Fruit fly (Drosophila melanogaster) whole organism, embryonic: ENCODE results near the gene CG15536.

Source experiments
- CG30020 ChIP-seq: fragments of 200-800 bp; optimal IDR thresholded peaks from 2 replicates; lab custom pipeline; 2019; ENCODE audit warnings: missing biosample characterization, mild to moderate bottlenecking, missing genetic modification characterization, moderate library complexity
- CG6654 ChIP-seq: fragments of 200-800 bp; sonication (Bioruptor generic); optimal IDR thresholded peaks from 2 replicates; lab custom pipeline; 2017; ENCODE audit warnings: missing biosample characterization, mild to moderate bottlenecking, missing genetic modification characterization
- CG7556 ChIP-seq: fragments of 200-800 bp; sonication (Bioruptor generic); optimal IDR thresholded peaks from 2 replicates; lab custom pipeline; 2017; ENCODE audit warnings: missing biosample characterization, mild to moderate bottlenecking, missing genetic modification characterization
- NC2β ChIP-seq: fragments of 200-800 bp; sonication (Bioruptor generic); optimal IDR thresholded peaks from 2 replicates; lab custom pipeline; 2016; ENCODE audit warnings: missing biosample characterization, missing genetic modification characterization
- ken ChIP-seq: fragments of 200-800 bp; sonication (Bioruptor generic); IDR thresholded peaks from 3 replicates; pipeline ENCODE4 v1.3.6; 2022; ENCODE audit warnings: missing biosample characterization, missing genetic modification characterization
- sob ChIP-seq: fragments of 200-800 bp; sonication (Bioruptor generic); IDR thresholded peaks from 2 replicates; pipeline ENCODE4 v1.3.6; 2022; ENCODE audit warnings: missing biosample characterization, missing genetic modification characterization

- TF ChIP-seq CG30020 (tag; lab: Kevin White, UChicago) (no peak), ken (GFP tag; lab: Robert Waterston, UW) (no peak), sob (GFP tag; lab: Robert Waterston, UW) (no peak), CG7556 (GFP tag; lab: Kevin White, UChicago) (no peak), NC2β (GFP tag; lab: Kevin White, UChicago) (no peak), CG6654 (GFP tag; lab: Kevin White, UChicago) (no peak)
Measured at dm6 chr3R:30443549-30444133, 18.7 kb upstream of the CG15536 start, which contains the start of gene CG15537.
